Worm (Caenorhabditis elegans): Measurements from ENCODE around the gene fmil-1.

DNA sequence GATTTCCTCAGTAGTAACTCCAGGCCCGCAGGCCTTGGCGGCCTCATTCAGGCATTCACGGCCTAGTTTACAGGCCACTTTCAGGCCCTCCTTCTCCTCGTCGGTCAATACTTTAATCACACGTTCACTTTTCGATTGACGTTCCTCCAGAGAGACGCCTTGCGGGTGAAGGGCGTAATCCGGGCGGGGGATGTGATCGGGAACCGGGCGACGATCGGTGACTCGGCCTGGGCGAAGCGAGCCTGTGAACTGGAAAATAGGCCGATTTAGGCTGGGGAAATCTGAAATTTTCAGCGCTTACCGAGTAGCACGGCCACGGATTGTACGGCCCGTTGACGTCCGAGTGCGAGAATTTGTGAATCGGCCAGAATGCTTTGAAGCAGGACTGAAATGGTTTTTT is 17.8 kb upstream of the fmil-1 start:
- TF ChIP-seq snpc-4 (tag; optimal IDR thresholded peaks at IDR 0.05): no peak
- no peak for TF ChIP-seq ztf-11 (tag; optimal IDR thresholded peaks at IDR 0.05)
- TF ChIP-seq sptf-1 (tag; optimal IDR thresholded peaks at IDR 0.05): no peak
- no peak for TF ChIP-seq nhr-76 (tag; optimal IDR thresholded peaks at IDR 0.05)
- no peak for TF ChIP-seq ham-2 (GFP tag; optimal IDR thresholded peaks at IDR 0.05)
- no peak for TF ChIP-seq nhr-237 (tag; optimal IDR thresholded peaks at IDR 0.05)
- TF ChIP-seq ces-1 (GFP tag; optimal IDR thresholded peaks at IDR 0.05): no peak
- TF ChIP-seq mep-1 (tag; optimal IDR thresholded peaks at IDR 0.05): no peak
- no peak for TF ChIP-seq ceh-43 (GFP tag; optimal IDR thresholded peaks at IDR 0.05)

All from whole organism, mixed stage, embryonic.